Fruit fly (Drosophila melanogaster): Measurements from ENCODE around the gene Coq6.

The Coq6 gene

dm6 chr2L:5558809-5559392 is 26.9 kb upstream of the Coq6 start, which contains the start of gene GluRIIB:
Gene GluRIIB (plus strand): TSS chr2L:5559342.
- no peak for TF ChIP-seq pan (optimal IDR thresholded peaks at IDR 0.05)
- TF ChIP-seq Jra (GFP tag; optimal IDR thresholded peaks at IDR 0.05), result no peak
- no peak for TF ChIP-seq dl (GFP tag; optimal IDR thresholded peaks at IDR 0.05; ENCODE audit: insufficient read depth in 1 of 2, partially characterized antibody in 2 of 2)
- no peak for TF ChIP-seq ey (GFP tag; optimal IDR thresholded peaks at IDR 0.05)
- no peak for TF ChIP-seq woc (GFP tag; optimal IDR thresholded peaks at IDR 0.05)
- no peak for TF ChIP-seq HLH106 (tag; optimal IDR thresholded peaks at IDR 0.05)
- TF ChIP-seq Dfd (GFP tag; optimal IDR thresholded peaks at IDR 0.05), result no peak
- no peak for TF ChIP-seq OdsH (GFP tag; optimal IDR thresholded peaks at IDR 0.05)
- TF ChIP-seq usp (GFP tag; optimal IDR thresholded peaks at IDR 0.05), result no peak
- TF ChIP-seq Hr78 (GFP tag; optimal IDR thresholded peaks at IDR 0.05), result no peak
- TF ChIP-seq CrebA (GFP tag; optimal IDR thresholded peaks at IDR 0.05; ENCODE audit: borderline replicate concordance), result no peak
- no peak for TF ChIP-seq Mio (GFP tag; optimal IDR thresholded peaks at IDR 0.05)
- TF ChIP-seq CG9705 (GFP tag; optimal IDR thresholded peaks at IDR 0.05), result no peak
- TF ChIP-seq dmrt93B (GFP tag; optimal IDR thresholded peaks at IDR 0.05), result no peak
- no peak for TF ChIP-seq N (GFP tag; optimal IDR thresholded peaks at IDR 0.05)
- TF ChIP-seq foxo (GFP tag; optimal IDR thresholded peaks at IDR 0.05), result no peak
- no peak for TF ChIP-seq Dif (GFP tag; optimal IDR thresholded peaks at IDR 0.05; ENCODE audit: partially characterized antibody)

dm6 chr2L:5554818-5555217 is 22.8 kb upstream of the Coq6 start, which contains the start of gene GluRIIA:
Gene GluRIIA (plus strand): TSS chr2L:5555072.
- no peak for TF ChIP-seq Hr78 (GFP tag; optimal IDR thresholded peaks at IDR 0.05)
- no peak for TF ChIP-seq h (GFP tag; optimal IDR thresholded peaks at IDR 0.05)

dm6 chr2L:5553750-5554149 is 21.7 kb upstream of the Coq6 start, which contains the start of the genes CG14013 and CG14017:
Gene CG14013 (minus strand): TSS chr2L:5553850.
Gene CG14017 (plus strand): TSS chr2L:5553897.
- TF ChIP-seq br (GFP tag; optimal IDR thresholded peaks at IDR 0.05) (no peak), Vsx2 (GFP tag; optimal IDR thresholded peaks at IDR 0.05; ENCODE audit: partially characterized antibody) (no peak), fru (GFP tag; optimal IDR thresholded peaks at IDR 0.05) (no peak), Hr78 (GFP tag; optimal IDR thresholded peaks at IDR 0.05) (no peak), h (GFP tag; optimal IDR thresholded peaks at IDR 0.05) (no peak), Mio (GFP tag; optimal IDR thresholded peaks at IDR 0.05) (no peak), ey (GFP tag; optimal IDR thresholded peaks at IDR 0.05) (no peak), dmrt93B (GFP tag; optimal IDR thresholded peaks at IDR 0.05) (no peak), psq (GFP tag; optimal IDR thresholded peaks at IDR 0.05) (no peak), CrebA (GFP tag; optimal IDR thresholded peaks at IDR 0.05; ENCODE audit: borderline replicate concordance) (no peak), dsf (GFP tag; optimal IDR thresholded peaks at IDR 0.05; ENCODE audit: borderline replicate concordance) (no peak), foxo (GFP tag; optimal IDR thresholded peaks at IDR 0.05) (no peak), Jra (GFP tag; optimal IDR thresholded peaks at IDR 0.05) (no peak), N (GFP tag; optimal IDR thresholded peaks at IDR 0.05) (no peak), lola (GFP tag; optimal IDR thresholded peaks at IDR 0.05) (no peak), HLH106 (tag; optimal IDR thresholded peaks at IDR 0.05) (no peak), Rel (GFP tag; optimal IDR thresholded peaks at IDR 0.05) (no peak), Rel (tag; optimal IDR thresholded peaks at IDR 0.05) (no peak), CG9705 (GFP tag; optimal IDR thresholded peaks at IDR 0.05) (no peak), Dif (GFP tag; optimal IDR thresholded peaks at IDR 0.05; ENCODE audit: partially characterized antibody) (no peak)

dm6 chr2L:5551538-5551937 is 19.5 kb upstream of the Coq6 start, which contains the start of gene CG18269:
Gene CG18269 (plus strand): TSS chr2L:5551838.
- no peak for TF ChIP-seq sage (GFP tag; optimal IDR thresholded peaks at IDR 0.05)
- no peak for TF ChIP-seq HLH106 (tag; optimal IDR thresholded peaks at IDR 0.05)
- no peak for TF ChIP-seq Vsx2 (GFP tag; optimal IDR thresholded peaks at IDR 0.05; ENCODE audit: partially characterized antibody)
- TF ChIP-seq brk (GFP tag; optimal IDR thresholded peaks at IDR 0.05), result no peak
- no peak for TF ChIP-seq h (GFP tag; optimal IDR thresholded peaks at IDR 0.05)
- no peak for TF ChIP-seq pan (optimal IDR thresholded peaks at IDR 0.05)
- TF ChIP-seq N (GFP tag; optimal IDR thresholded peaks at IDR 0.05), result no peak
- no peak for TF ChIP-seq Hr78 (GFP tag; optimal IDR thresholded peaks at IDR 0.05)
- TF ChIP-seq Myc (optimal IDR thresholded peaks at IDR 0.05), result no peak
- TF ChIP-seq Hnf4 (GFP tag; optimal IDR thresholded peaks at IDR 0.05), result no peak
- no peak for TF ChIP-seq CrebA (GFP tag; optimal IDR thresholded peaks at IDR 0.05; ENCODE audit: borderline replicate concordance)

dm6 chr2L:5550735-5551134 is 18.7 kb upstream of the Coq6 start, which contains the start of gene CG14014:
Gene CG14014 (minus strand): TSS chr2L:5550835.
- TF ChIP-seq Hr78 (GFP tag; optimal IDR thresholded peaks at IDR 0.05) (no peak), Abd-B (GFP tag; optimal IDR thresholded peaks at IDR 0.05) (no peak), tai (GFP tag; optimal IDR thresholded peaks at IDR 0.05) (no peak), psq (GFP tag; optimal IDR thresholded peaks at IDR 0.05) (no peak), GATAd (GFP tag; optimal IDR thresholded peaks at IDR 0.05) (no peak), Sp1 (GFP tag; optimal IDR thresholded peaks at IDR 0.05) (no peak)

All from whole organism, wandering third instar larva.